Fruit fly (Drosophila melanogaster) whole organism, adult: ENCODE results near the gene ver.

Source experiments
- CG11617 ChIP-seq: fragments of 200-800 bp; sonication (Bioruptor generic); optimal IDR thresholded peaks from 2 replicates; lab custom pipeline; 2017; ENCODE audit warnings: mild to moderate bottlenecking, missing biosample characterization, missing genetic modification reagents, missing genetic modification characterization
- CG12768 ChIP-seq: fragments of 200-800 bp; sonication (Bioruptor generic); optimal IDR thresholded peaks from 2 replicates; lab custom pipeline; 2017; ENCODE audit warnings: missing biosample characterization, missing genetic modification characterization, mild to moderate bottlenecking, moderate library complexity, missing genetic modification reagents
- CG14711 ChIP-seq: fragments of 200-800 bp; sonication (Bioruptor generic); optimal IDR thresholded peaks from 2 replicates; lab custom pipeline; 2018; ENCODE audit warnings: missing biosample characterization, mild to moderate bottlenecking, missing genetic modification characterization, moderate library complexity
- CG33017 ChIP-seq: fragments of 200-800 bp; sonication (Bioruptor generic); optimal IDR thresholded peaks from 2 replicates; lab custom pipeline; 2018; ENCODE audit warnings: missing biosample characterization, mild to moderate bottlenecking, missing genetic modification characterization, moderate library complexity
- CG5204 ChIP-seq: fragments of 200-800 bp; sonication (Bioruptor generic); optimal IDR thresholded peaks from 2 replicates; lab custom pipeline; 2016; ENCODE audit warnings: missing biosample characterization, missing genetic modification characterization
- CG7045 ChIP-seq: fragments of 200-800 bp; sonication (Bioruptor generic); optimal IDR thresholded peaks from 2 replicates; lab custom pipeline; 2017; ENCODE audit warnings: missing biosample characterization, mild to moderate bottlenecking, missing genetic modification characterization
- CG7101 ChIP-seq: fragments of 200-800 bp; sonication (Bioruptor generic); optimal IDR thresholded peaks from 2 replicates; lab custom pipeline; 2018; ENCODE audit warnings: missing biosample characterization, mild to moderate bottlenecking, missing genetic modification characterization, moderate library complexity
- Mnt ChIP-seq: fragments of 200-800 bp; sonication (Bioruptor generic); optimal IDR thresholded peaks from 2 replicates; lab custom pipeline; 2016; ENCODE audit warnings: missing biosample characterization, mild to moderate bottlenecking, missing genetic modification characterization
- bab1 ChIP-seq: fragments of 200-800 bp; sonication (Bioruptor generic); optimal IDR thresholded peaks from 3 replicates; lab custom pipeline; 2019; ENCODE audit warnings: missing biosample characterization, mild to moderate bottlenecking, missing genetic modification characterization, moderate library complexity
- cic ChIP-seq: fragments of 200-800 bp; sonication (Bioruptor generic); optimal IDR thresholded peaks from 2 replicates; lab custom pipeline; 2017; ENCODE audit warnings: missing biosample characterization, mild to moderate bottlenecking, missing genetic modification characterization, moderate library complexity
- cnc ChIP-seq, 2 experiments: fragments of >200 bp; optimal IDR thresholded peaks; 2 replicates each; lab custom pipeline; 2017
- tj ChIP-seq: fragments of 200-800 bp; sonication (Bioruptor generic); optimal IDR thresholded peaks from 3 replicates; lab custom pipeline; 2017; ENCODE audit warnings: missing biosample characterization, mild to moderate bottlenecking, missing genetic modification characterization, moderate library complexity
- toe ChIP-seq: fragments of 200-800 bp; sonication (Bioruptor generic); optimal IDR thresholded peaks from 2 replicates; lab custom pipeline; 2016; ENCODE audit warnings: missing biosample characterization, missing genetic modification characterization

- TF ChIP-seq CG33017 (tag; lab: Kevin White, UChicago) = no peak
- no peak for TF ChIP-seq cnc (optimal IDR thresholded peaks at IDR 0.05; lab: Kevin White, UChicago)
- no peak for TF ChIP-seq CG11617
- peak; percentile 6 for TF ChIP-seq Mnt (GFP tag; lab: Kevin White, UChicago)
- TF ChIP-seq CG14711 = no peak
- TF ChIP-seq tj (GFP tag; lab: Kevin White, UChicago) = no peak
- TF ChIP-seq CG7045 = no peak
- TF ChIP-seq cic = no peak
- no peak for TF ChIP-seq CG12768 (GFP tag; lab: Kevin White, UChicago)
- TF ChIP-seq CG5204 (GFP tag; lab: Kevin White, UChicago) = no peak
- no peak for TF ChIP-seq bab1 (GFP tag; lab: Kevin White, UChicago)
- no peak for TF ChIP-seq toe (GFP tag; lab: Kevin White, UChicago)
- TF ChIP-seq CG7101 (tag; lab: Kevin White, UChicago) = no peak
These were observed 16.7 kb upstream of the ver start for dm6 chr3L:12506963-12507552.
